Worm (Caenorhabditis elegans) whole organism, dauer: ENCODE data around the gene K12H6.7.

Experiments
- unc-62 ChIP-seq: sonication (generic microtip); optimal IDR thresholded peaks from 2 replicates; lab custom pipeline; 2017; ENCODE audit warnings: missing biosample characterization, missing genetic modification reagents, missing genetic modification characterization

The K12H6.7 gene

DNA sequence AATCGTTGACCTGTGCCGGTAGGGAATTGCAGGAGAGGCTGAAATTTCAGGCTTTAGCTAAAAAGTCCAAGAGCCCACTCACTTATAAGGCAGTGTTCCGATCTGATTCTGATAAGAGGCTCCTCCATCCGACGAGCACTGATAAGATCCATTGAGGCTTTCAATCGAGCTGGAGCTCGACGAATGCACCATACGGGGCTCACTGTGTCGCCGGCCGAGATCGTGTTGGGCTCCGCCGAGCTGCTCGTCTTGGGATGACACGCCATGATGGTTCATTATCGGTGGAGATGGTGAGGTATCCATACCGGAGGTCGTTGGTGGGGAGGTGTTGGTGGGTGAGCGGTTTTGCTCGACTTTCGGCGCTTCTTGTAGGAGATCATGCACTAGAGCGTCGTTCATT, 40.3 kb downstream of the K12H6.7 start:
- no peak for TF ChIP-seq unc-62

DNA sequence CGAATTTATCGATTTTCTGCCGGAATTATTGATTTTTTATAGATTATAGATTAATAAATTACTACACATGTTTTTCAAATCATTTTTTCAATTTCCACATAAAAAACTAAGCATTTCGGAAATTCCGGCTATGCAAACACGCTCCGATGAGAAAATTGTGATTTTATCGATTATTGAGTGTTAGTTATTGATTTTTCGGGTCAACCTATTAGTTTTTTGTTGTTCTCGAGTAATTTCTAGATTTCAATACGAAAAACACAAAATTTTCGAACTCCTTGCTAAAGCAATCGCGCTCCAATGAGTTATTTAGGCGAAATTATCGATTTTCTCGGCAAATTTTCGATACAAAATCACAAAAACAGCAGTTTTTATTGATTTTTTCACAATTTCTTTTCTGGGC, 41.3 kb downstream of the K12H6.7 start:
- no peak for TF ChIP-seq unc-62

- TF ChIP-seq unc-62: no peak
These were observed 45.1 kb downstream of the K12H6.7 start for ce11 chrII:2791693-2792092.

ce11 chrII:2787849-2788248, 48.9 kb downstream of the K12H6.7 start:
- no peak for TF ChIP-seq unc-62

ce11 chrII:2787031-2787512, 49.7 kb downstream of the K12H6.7 start, which contains the start of the genes F08D12.12 and srpa-72:
Gene F08D12.12, minus strand, starts transcription at chrII:2787081.
Gene srpa-72, plus strand, starts transcription at chrII:2787481.
- TF ChIP-seq unc-62: no peak

DNA sequence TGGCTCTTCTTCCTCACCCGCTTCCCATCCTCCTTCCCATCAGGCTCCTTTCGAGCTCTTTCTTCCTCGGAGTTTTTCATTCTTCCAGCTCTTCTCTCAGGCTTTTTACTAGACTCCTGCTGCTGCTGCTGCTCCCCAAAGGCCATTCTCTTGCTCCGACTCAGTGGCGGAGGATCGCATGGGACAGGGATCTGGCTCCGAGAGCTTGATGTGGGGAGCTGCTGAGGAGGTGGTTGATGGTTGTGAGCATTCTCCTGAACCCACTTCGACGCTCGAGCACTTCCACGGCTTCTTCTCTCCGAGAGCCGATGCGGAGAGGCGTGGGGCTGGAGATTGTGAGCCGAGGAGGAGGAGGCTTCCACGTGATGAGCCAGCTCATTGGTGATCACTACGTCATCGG, 51.0 kb downstream of the K12H6.7 start:
- TF ChIP-seq unc-62: no peak
